Fruit fly (Drosophila melanogaster): Measurements from ENCODE around the gene tin.

The tin gene

DNA sequence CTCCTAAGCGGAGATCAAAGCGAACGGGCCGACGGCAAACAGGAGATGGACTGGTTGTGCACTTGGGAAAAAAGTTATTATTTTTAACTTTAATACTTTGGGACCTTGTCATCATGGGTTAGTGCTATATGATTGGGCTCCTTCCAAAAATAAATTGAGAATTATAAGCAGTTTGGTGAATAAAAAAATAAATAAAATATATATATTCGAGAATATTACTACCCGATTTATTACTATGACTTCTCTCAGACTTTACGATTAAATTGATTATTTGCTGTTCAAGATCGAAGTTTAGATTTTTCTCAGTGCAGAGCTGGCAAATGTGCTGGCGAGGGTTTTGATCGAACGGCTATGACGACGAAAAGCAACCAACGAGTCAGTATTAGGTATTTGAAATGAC lies 41.2 kb downstream of the tin start (continued):
- TF ChIP-seq lmd (GFP tag; IDR thresholded peaks at IDR 0.05) = peak; percentile 60
- TF ChIP-seq CG7372 (GFP tag; IDR thresholded peaks at IDR 0.05) = 0 out of 2 replicates have a peak, but pooled peaks have one; percentile 37
- TF ChIP-seq CG13424 (tag; optimal IDR thresholded peaks at IDR 0.05) = peak; percentile 40
- TF ChIP-seq vvl (GFP tag; IDR thresholded peaks at IDR 0.05) = peak; percentile 70
- no peak for TF ChIP-seq fd3F (GFP tag; optimal IDR thresholded peaks at IDR 0.05)
- no peak for TF ChIP-seq Hmx (GFP tag; optimal IDR thresholded peaks at IDR 0.05)
- TF ChIP-seq zen (tag; optimal IDR thresholded peaks at IDR 0.05) = peak; percentile 58
- TF ChIP-seq lbe (GFP tag; optimal IDR thresholded peaks at IDR 0.05) = peak; percentile 33
- peak; percentile 44; the same call in 1 of the 2 replicates for TF ChIP-seq CG8765 (GFP tag; IDR thresholded peaks at IDR 0.05)
- TF ChIP-seq Lpt (GFP tag; optimal IDR thresholded peaks at IDR 0.05) = no peak
- 0 out of 3 replicates have a peak, but pooled peaks have one; percentile 17 for TF ChIP-seq CG14050 (GFP tag; IDR thresholded peaks at IDR 0.05)
- no peak for TF ChIP-seq CG5245 (GFP tag; optimal IDR thresholded peaks at IDR 0.05)
- TF ChIP-seq HHEX (GFP tag; optimal IDR thresholded peaks at IDR 0.05) = peak; percentile 33
- TF ChIP-seq Rfx (GFP tag; IDR thresholded peaks at IDR 0.05) = peak; percentile 72
- peak; percentile 23 for TF ChIP-seq Vsx1 (GFP tag; optimal IDR thresholded peaks at IDR 0.05)
- peak; percentile 34 for TF ChIP-seq nerfin-1 (tag; optimal IDR thresholded peaks at IDR 0.05)
- no peak for TF ChIP-seq NK7.1 (GFP tag; optimal IDR thresholded peaks at IDR 0.05)
- TF ChIP-seq CG6854 (GFP tag; optimal IDR thresholded peaks at IDR 0.05) = peak; percentile 20
- peak; percentile 61 for TF ChIP-seq Xrp1 (GFP tag; IDR thresholded peaks at IDR 0.05)
- peak; percentile 39 for TF ChIP-seq nmo (GFP tag; optimal IDR thresholded peaks at IDR 0.05)
- TF ChIP-seq ac (GFP tag; optimal IDR thresholded peaks at IDR 0.05) = peak; percentile 23
- peak; percentile 75 for TF ChIP-seq gem (tag; optimal IDR thresholded peaks at IDR 0.05)
- TF ChIP-seq CG10209 (GFP tag; optimal IDR thresholded peaks at IDR 0.05) = no peak
- no peak for TF ChIP-seq D19B (GFP tag; optimal IDR thresholded peaks at IDR 0.05)
- TF ChIP-seq Hmr (GFP tag; optimal IDR thresholded peaks at IDR 0.05) = peak; percentile 27
- TF ChIP-seq Sry-β (GFP tag; optimal IDR thresholded peaks at IDR 0.05) = no peak
- peak; percentile 71 for TF ChIP-seq dmrt99B (tag; optimal IDR thresholded peaks at IDR 0.05)
- TF ChIP-seq CG14441 (GFP tag; IDR thresholded peaks at IDR 0.05) = peak; percentile 23; the same call in 1 of the 2 replicates
- TF ChIP-seq shn (GFP tag; optimal IDR thresholded peaks at IDR 0.05) = no peak
- no peak for TF ChIP-seq HLH4C (GFP tag; IDR thresholded peaks at IDR 0.05; ENCODE audit: partially characterized antibody)
- TF ChIP-seq kah (GFP tag; optimal IDR thresholded peaks at IDR 0.05) = no peak
- TF ChIP-seq CG6689 (GFP tag; IDR thresholded peaks at IDR 0.05) = 0 out of 2 replicates have a peak, but pooled peaks have one; percentile 45
- TF ChIP-seq Nf-YC (tag; optimal IDR thresholded peaks at IDR 0.05) = peak; percentile 6
- peak; percentile 24; the same call in 1 of the 2 replicates for TF ChIP-seq onecut (GFP tag; IDR thresholded peaks at IDR 0.05)
- TF ChIP-seq CG6175 (GFP tag; IDR thresholded peaks at IDR 0.05) = 0 out of 3 replicates have a peak, but pooled peaks have one; percentile 38
- peak; percentile 35 for TF ChIP-seq Fer3 (tag; optimal IDR thresholded peaks at IDR 0.05)
- peak; percentile 7; the same call in 1 of the 4 replicates for TF ChIP-seq Gug (GFP tag; IDR thresholded peaks at IDR 0.05)
- peak; percentile 7 for TF ChIP-seq tap (tag; optimal IDR thresholded peaks at IDR 0.05)
- TF ChIP-seq CG17829 (tag; optimal IDR thresholded peaks at IDR 0.05) = peak; percentile 80
- TF ChIP-seq CG10267 (tag; optimal IDR thresholded peaks at IDR 0.05) = peak; percentile 71
- TF ChIP-seq CG15269 (tag; optimal IDR thresholded peaks at IDR 0.05) = peak; percentile 37
- peak; percentile 14 for TF ChIP-seq CG13296 (GFP tag; optimal IDR thresholded peaks at IDR 0.05)
- TF ChIP-seq phol (tag; optimal IDR thresholded peaks at IDR 0.05) = peak; percentile 76
- TF ChIP-seq CG30403 (GFP tag; optimal IDR thresholded peaks at IDR 0.05) = peak; percentile 33
- peak; percentile 7 for TF ChIP-seq CG18764 (GFP tag; optimal IDR thresholded peaks at IDR 0.05)
- TF ChIP-seq CG5953 (GFP tag; IDR thresholded peaks at IDR 0.05) = no peak
- peak; percentile 52 for TF ChIP-seq CG3281 (GFP tag; optimal IDR thresholded peaks at IDR 0.05)
- TF ChIP-seq CG4328 (GFP tag; optimal IDR thresholded peaks at IDR 0.05) = no peak
- TF ChIP-seq CG15514 (GFP tag; optimal IDR thresholded peaks at IDR 0.05) = peak; percentile 21
- no peak for TF ChIP-seq CG30431 (GFP tag; optimal IDR thresholded peaks at IDR 0.05)

Data from whole organism, embryonic.